Fruit fly (Drosophila melanogaster) S2 (cell line): Measurements from ENCODE around the gene Lztr1.

ENCODE experiments used
- CG8478 ChIP-seq: fragments of >200 bp; optimal IDR thresholded peaks from 2 replicates; lab custom pipeline; 2018
- CTCF ChIP-seq, 2 experiments: fragments of >200 bp; optimal IDR thresholded peaks; 2 replicates each; lab custom pipeline; 2018

Gene Lztr1

dm6 chrX:927209-927862, at the start of gene Lztr1:
Gene Lztr1 (minus strand): TSS chrX:927582.
- TF ChIP-seq CG8478 (lab: Kevin White, UChicago): no peak

- TF ChIP-seq CG8478 (lab: Kevin White, UChicago) (no peak), CTCF (optimal IDR thresholded peaks at IDR 0.05; lab: Kevin White, UChicago) (no peak)
These were observed 39.4 kb upstream of the Lztr1 start for dm6 chrX:966818-967217.

- TF ChIP-seq CTCF (optimal IDR thresholded peaks at IDR 0.05; lab: Kevin White, UChicago) (no peak), CG8478 (lab: Kevin White, UChicago) (no peak)
These were observed 36.6 kb upstream of the Lztr1 start for dm6 chrX:964012-964411.

- TF ChIP-seq CG8478 (lab: Kevin White, UChicago) (no peak), CTCF (optimal IDR thresholded peaks at IDR 0.05; lab: Kevin White, UChicago) (no peak)
These were observed 28.5 kb upstream of the Lztr1 start for dm6 chrX:955873-956272.

- TF ChIP-seq CG8478 (lab: Kevin White, UChicago): no peak
- no peak for TF ChIP-seq CTCF (optimal IDR thresholded peaks at IDR 0.05; lab: Kevin White, UChicago)
These were observed 26.4 kb upstream of the Lztr1 start for dm6 chrX:953807-954206.

- no peak for TF ChIP-seq CTCF (optimal IDR thresholded peaks at IDR 0.05; lab: Kevin White, UChicago)
- TF ChIP-seq CG8478 (lab: Kevin White, UChicago): no peak
These were observed 24.4 kb upstream of the Lztr1 start, which contains the start of gene CG3690 for dm6 chrX:951800-952199. Gene CG3690 (minus strand): TSS chrX:951900.

dm6 chrX:948285-948556, 20.8 kb upstream of the Lztr1 start:
- no peak for TF ChIP-seq CG8478 (lab: Kevin White, UChicago)
- no peak for TF ChIP-seq CTCF (optimal IDR thresholded peaks at IDR 0.05; lab: Kevin White, UChicago)

dm6 chrX:947450-948284, 20.3 kb upstream of the Lztr1 start, which contains the start of gene CG3699:
Gene CG3699 (minus strand): TSS chrX:947500.
- no peak for TF ChIP-seq CTCF (optimal IDR thresholded peaks at IDR 0.05; lab: Kevin White, UChicago)
- no peak for TF ChIP-seq CG8478 (lab: Kevin White, UChicago)

dm6 chrX:946162-946561, 18.8 kb upstream of the Lztr1 start:
- TF ChIP-seq CTCF (optimal IDR thresholded peaks at IDR 0.05; lab: Kevin White, UChicago) (no peak), CG8478 (lab: Kevin White, UChicago) (no peak)

- no peak for TF ChIP-seq CG8478 (lab: Kevin White, UChicago)
- TF ChIP-seq CTCF (optimal IDR thresholded peaks at IDR 0.05; lab: Kevin White, UChicago): no peak
These were observed 18.1 kb upstream of the Lztr1 start, which contains the start of gene CG3703 for dm6 chrX:945446-946013. Gene CG3703 (minus strand): TSS chrX:945773.

- TF ChIP-seq CTCF (optimal IDR thresholded peaks at IDR 0.05; lab: Kevin White, UChicago): no peak
- TF ChIP-seq CG8478 (lab: Kevin White, UChicago): no peak
These were observed 13.3 kb upstream of the Lztr1 start, which contains the start of the genes CG3704 and mus81 for dm6 chrX:940580-941184. Gene CG3704 (minus strand): TSS chrX:940805. Gene mus81 (plus strand): TSS chrX:941075.

dm6 chrX:935901-936207, 8.5 kb upstream of the Lztr1 start:
- TF ChIP-seq CG8478 (lab: Kevin White, UChicago) (no peak), CTCF (optimal IDR thresholded peaks at IDR 0.05; lab: Kevin White, UChicago) (no peak)

- TF ChIP-seq CTCF (optimal IDR thresholded peaks at IDR 0.05; lab: Kevin White, UChicago): peak; percentile 24 to 54
- TF ChIP-seq CG8478 (lab: Kevin White, UChicago): no peak
These were observed 7.9 kb upstream of the Lztr1 start, which contains the start of gene TRAM for dm6 chrX:935049-935900. Gene TRAM (plus strand): TSS chrX:935232.

dm6 chrX:933997-934396, 6.6 kb upstream of the Lztr1 start:
- TF ChIP-seq CTCF (optimal IDR thresholded peaks at IDR 0.05; lab: Kevin White, UChicago) (no peak), CG8478 (lab: Kevin White, UChicago) (no peak)
